Fruit fly (Drosophila melanogaster) whole organism, embryonic: ENCODE data around the gene Gr21a.

Experiments used
- Asciz ChIP-seq: fragments of 200-800 bp; sonication (Bioruptor generic); optimal IDR thresholded peaks from 2 replicates; lab custom pipeline; 2017; ENCODE audit warnings: missing biosample characterization, mild to moderate bottlenecking, missing genetic modification characterization, missing genetic modification reagents
- CG14050 ChIP-seq: fragments of 200-800 bp; sonication (Bioruptor generic); IDR thresholded peaks from 3 replicates; pipeline ENCODE4 v1.3.6; 2022; ENCODE audit warnings: missing biosample characterization, missing genetic modification characterization
- HmgD ChIP-seq: fragments of 200-800 bp; sonication (Bioruptor generic); optimal IDR thresholded peaks from 3 replicates; lab custom pipeline; 2016; ENCODE audit warnings: missing biosample characterization, missing genetic modification characterization
- Rx ChIP-seq: fragments of 200-800 bp; sonication (Bioruptor generic); IDR thresholded peaks from 2 replicates; pipeline ENCODE4 v1.3.6; 2022; ENCODE audit warnings: missing biosample characterization, missing genetic modification characterization
- Stat92E ChIP-seq, 3 experiments: fragments of >200 bp in 2 of 3; fragments of 200-800 bp in 1 of 3; sonication (Bioruptor generic) in 1 of 3; optimal IDR thresholded peaks; 2 replicates each; lab custom pipeline; 2017 to 2019; ENCODE audit warnings: missing biosample characterization in 3 of 3, missing genetic modification characterization in 3 of 3, mild to moderate bottlenecking in 1 of 3, moderate library complexity in 1 of 3
- Taf1 ChIP-seq: fragments of 200-800 bp; sonication (Bioruptor generic); IDR thresholded peaks from 2 replicates; pipeline ENCODE4 v1.3.6; 2022; ENCODE audit warnings: missing biosample characterization, missing genetic modification characterization
- en ChIP-seq: fragments of 200-800 bp; sonication (Bioruptor generic); optimal IDR thresholded peaks from 2 replicates; lab custom pipeline; 2016; ENCODE audit warnings: missing biosample characterization, missing genetic modification characterization
- gsb ChIP-seq: fragments of 200-800 bp; sonication (Bioruptor generic); IDR thresholded peaks from 2 replicates; pipeline ENCODE4 v1.3.6; 2022; ENCODE audit warnings: missing biosample characterization, missing genetic modification characterization
- sna ChIP-seq: fragments of 200-800 bp; sonication (Bioruptor generic); IDR thresholded peaks from 2 replicates; pipeline ENCODE4 v1.3.6; 2022; ENCODE audit warnings: missing biosample characterization, missing genetic modification characterization; ENCODE audit not compliant: partially characterized antibody
- sr ChIP-seq: fragments of 200-800 bp; sonication (Bioruptor generic); IDR thresholded peaks from 3 replicates; pipeline ENCODE4 v1.3.6; 2022; ENCODE audit warnings: missing biosample characterization, missing genetic modification characterization
- usp ChIP-seq: fragments of >200 bp; optimal IDR thresholded peaks from 2 replicates; lab custom pipeline; 2017; ENCODE audit warnings: missing biosample characterization, missing genetic modification characterization

DNA sequence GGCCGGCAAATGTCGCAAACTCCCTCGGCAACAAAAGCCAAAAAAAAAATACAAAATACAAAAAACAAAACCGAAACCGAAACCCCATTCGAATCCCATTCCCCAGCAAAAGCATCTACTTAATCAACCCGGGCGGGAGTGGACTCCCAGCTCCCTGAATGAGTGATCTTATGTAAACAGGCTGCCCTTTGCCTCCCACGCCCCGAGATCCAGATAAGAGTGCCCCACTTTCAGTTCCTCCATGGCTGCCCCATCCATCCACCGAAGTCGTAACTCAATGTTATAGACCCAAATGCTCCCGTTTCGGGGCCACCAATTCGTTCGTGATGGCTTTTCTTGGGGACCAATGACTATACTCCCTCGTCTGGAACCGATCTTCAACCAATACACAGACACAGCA is 46.8 kb downstream of the Gr21a start:
- TF ChIP-seq sr (GFP tag; lab: Robert Waterston, UW) (peak; percentile 17; the same call in 1 of the 3 replicates), CG14050 (GFP tag; lab: Robert Waterston, UW) (no peak), Stat92E (GFP tag; optimal IDR thresholded peaks at IDR 0.05; lab: Kevin White, UChicago) (no peak), usp (GFP tag; lab: Kevin White, UChicago) (no peak), Taf1 (GFP tag; lab: Robert Waterston, UW) (no peak), Rx (no peak), Asciz (GFP tag; lab: Kevin White, UChicago) (no peak), gsb (GFP tag; lab: Robert Waterston, UW) (no peak), HmgD (GFP tag; lab: Kevin White, UChicago) (no peak), sna (no peak), en (no peak)
